Worm (Caenorhabditis elegans): ENCODE results near the gene sri-66.

- TF ChIP-seq med-1 (GFP tag; optimal IDR thresholded peaks at IDR 0.05; ENCODE audit: insufficient read depth): no peak
- TF ChIP-seq klf-2 (GFP tag; conservative IDR thresholded peaks at IDR 0.05): no peak
- TF ChIP-seq ztf-29 (GFP tag; IDR thresholded peaks at IDR 0.05): no peak
- TF ChIP-seq flt-1 (GFP tag; IDR thresholded peaks at IDR 0.05): no peak
- TF ChIP-seq ref-1 (GFP tag; conservative IDR thresholded peaks at IDR 0.05): no peak
- no peak for TF ChIP-seq tab-1 (GFP tag; IDR thresholded peaks at IDR 0.05)
- no peak for TF ChIP-seq cog-1 (tag; optimal IDR thresholded peaks at IDR 0.05)
- TF ChIP-seq ztf-23 (GFP tag; IDR thresholded peaks at IDR 0.05): no peak
- TF ChIP-seq T22C8.4 (GFP tag; IDR thresholded peaks at IDR 0.05): no peak
These were observed 45.4 kb downstream of the sri-66 start, which contains the start of gene ZK218.7 for ce11 chrV:17105483-17105882.

Measured in whole organism, midembryonic.